Fruit fly (Drosophila melanogaster): Measurements from ENCODE around the gene CG10300.

- TF ChIP-seq psq (optimal IDR thresholded peaks at IDR 0.05) (no peak), CG8478 (optimal IDR thresholded peaks at IDR 0.05) (no peak)
Observed at dm6 chr3R:23673084-23673483, 38.2 kb upstream of the CG10300 start.

Measured in whole organism.